Worm (Caenorhabditis elegans) whole organism, L3 larva: ENCODE data around the gene M01H9.2.

Source experiments
- ama-1 ChIP-seq: fragments of 150-350 bp; optimal IDR thresholded peaks from 2 replicates; lab custom pipeline; 2018
- daf-12 ChIP-seq: fragments of 150-350 bp; optimal IDR thresholded peaks from 2 replicates; lab custom pipeline; 2014; ENCODE audit warnings: missing biosample characterization, missing genetic modification reagents, missing genetic modification characterization
- nfya-1 ChIP-seq: sonication (generic microtip); optimal IDR thresholded peaks from 2 replicates; lab custom pipeline; 2017; ENCODE audit warnings: missing genetic modification characterization, mild to moderate bottlenecking, missing compliant biosample characterization, antibody characterized with exemption, moderate library complexity; ENCODE audit not compliant: insufficient read depth
- nhr-237 ChIP-seq: fragments of 150-350 bp; optimal IDR thresholded peaks from 2 replicates; lab custom pipeline; 2014; ENCODE audit warnings: missing biosample characterization, missing genetic modification characterization
- nhr-28 ChIP-seq: fragments of 150-350 bp; optimal IDR thresholded peaks from 2 replicates; lab custom pipeline; 2014; ENCODE audit warnings: missing biosample characterization, missing genetic modification characterization
- nhr-76 ChIP-seq: fragments of 150-350 bp; sonication (generic microtip); optimal IDR thresholded peaks from 5 replicates; lab custom pipeline; 2014; ENCODE audit warnings: missing biosample characterization, missing genetic modification characterization
- zag-1 ChIP-seq: fragments of 150-350 bp; optimal IDR thresholded peaks from 2 replicates; lab custom pipeline; 2014; ENCODE audit warnings: missing biosample characterization, missing genetic modification characterization
- ztf-11 ChIP-seq: fragments of 150-350 bp; optimal IDR thresholded peaks from 2 replicates; lab custom pipeline; 2014; ENCODE audit warnings: missing biosample characterization, missing genetic modification characterization

DNA sequence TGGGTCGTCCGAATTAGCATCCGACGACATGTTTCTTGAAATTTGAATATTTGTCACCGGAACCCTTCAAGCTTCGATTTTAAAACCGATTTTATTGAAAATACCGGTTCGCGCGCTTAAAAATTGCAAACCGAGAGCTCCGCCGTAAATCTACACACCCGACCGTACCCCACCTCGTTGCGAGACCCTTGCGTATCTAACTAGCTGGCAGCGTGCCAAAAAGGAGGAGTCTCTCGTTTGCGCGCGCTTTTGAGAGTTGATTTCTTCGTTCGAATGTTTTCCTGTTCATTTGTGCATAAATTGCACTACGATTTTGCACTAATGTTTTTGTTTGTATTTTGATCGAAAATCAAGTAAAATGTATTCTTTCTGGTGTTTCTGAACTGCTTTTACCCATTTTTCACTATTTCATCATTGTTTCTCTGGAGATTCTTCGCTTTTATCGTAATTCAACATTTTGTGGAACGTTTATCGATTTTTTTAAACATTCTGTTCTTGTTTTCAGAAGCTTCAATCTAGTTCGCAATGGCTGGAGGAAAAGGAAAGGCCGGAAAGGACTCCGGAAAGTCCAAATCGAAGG, 17.2 kb downstream of the M01H9.2 start, which contains the start of the genes wapl-1 and htz-1:
- TF ChIP-seq zag-1 (tag; lab: Kevin White, UChicago): peak; percentile 42
- TF ChIP-seq ztf-11 (tag; lab: Kevin White, UChicago): no peak
- peak; percentile 42 for TF ChIP-seq daf-12 (tag; lab: Kevin White, UChicago)
- TF ChIP-seq nhr-28 (tag; lab: Kevin White, UChicago): no peak
- peak; percentile 79 for TF ChIP-seq ama-1 (lab: Kevin White, UChicago)
- no peak for TF ChIP-seq nhr-237 (tag; lab: Kevin White, UChicago)
- peak; percentile 99 for TF ChIP-seq nfya-1 (tag; lab: Kevin White, UChicago)
- TF ChIP-seq nhr-76 (tag; lab: Kevin White, UChicago): no peak
